Fruit fly (Drosophila melanogaster): ENCODE results near the gene crn.
A peak's percentile ranks its signal among the peaks of the same experiment; 100 is the strongest.

dm6 chrX:2293294-2293988 lies 43.7 kb upstream of the crn start, which contains the start of gene CG2865:
- no peak for TF ChIP-seq cnc (optimal IDR thresholded peaks at IDR 0.05)
- peak; percentile 81 for TF ChIP-seq Clk (GFP tag; optimal IDR thresholded peaks at IDR 0.05)
- peak; percentile 95 for TF ChIP-seq kay (GFP tag; ENCODE audit: borderline replicate concordance)
- peak; percentile 90 for TF ChIP-seq toe (GFP tag; optimal IDR thresholded peaks at IDR 0.05)
- TF ChIP-seq CG33017 (tag; optimal IDR thresholded peaks at IDR 0.05) = peak; percentile 95
- peak; percentile 85 for TF ChIP-seq cic (GFP tag; optimal IDR thresholded peaks at IDR 0.05)
- peak; percentile 96 for TF ChIP-seq CG7045 (GFP tag; optimal IDR thresholded peaks at IDR 0.05)
- peak; percentile 93 for TF ChIP-seq CG14711 (tag; optimal IDR thresholded peaks at IDR 0.05)
- TF ChIP-seq CG5204 (GFP tag; optimal IDR thresholded peaks at IDR 0.05) = peak; percentile 95
- peak; percentile 98 for TF ChIP-seq CG7101 (tag; optimal IDR thresholded peaks at IDR 0.05)
- peak; percentile 93 for TF ChIP-seq pad (GFP tag; optimal IDR thresholded peaks at IDR 0.05)
- TF ChIP-seq CG1620 (GFP tag; optimal IDR thresholded peaks at IDR 0.05) = peak; percentile 89

Measured in whole organism, adult.